Fruit fly (Drosophila melanogaster) whole organism: ENCODE data around the gene CG8112.

ENCODE experiments used
- CG8478 ChIP-seq: fragments of >200 bp; optimal IDR thresholded peaks from 2 replicates; lab custom pipeline; 2018; ENCODE audit warnings: inconsistent platforms
- Dll ChIP-seq: fragments of >200 bp; optimal IDR thresholded peaks from 2 replicates; lab custom pipeline; 2017
- EcR ChIP-seq, 2 experiments: fragments of >200 bp; optimal IDR thresholded peaks; 2 replicates each; lab custom pipeline; 2017; ENCODE audit warnings: missing biosample characterization in 2 of 2, missing genetic modification characterization in 2 of 2, missing genetic modification reagents in 2 of 2
- pan ChIP-seq: fragments of >200 bp; optimal IDR thresholded peaks from 2 replicates; lab custom pipeline; 2017
- psq ChIP-seq: fragments of >200 bp; optimal IDR thresholded peaks from 2 replicates; lab custom pipeline; 2017
- usp ChIP-seq: fragments of >200 bp; optimal IDR thresholded peaks from 2 replicates; lab custom pipeline; 2017; ENCODE audit warnings: missing biosample characterization, missing genetic modification characterization, mixed read lengths

CG8112 gene

dm6 chr3R:8705323-8706097 is 7.2 kb upstream of the CG8112 start:
- TF ChIP-seq CG8478 (lab: Kevin White, UChicago) (no peak), Dll (lab: Kevin White, UChicago) (no peak), usp (GFP tag; lab: Kevin White, UChicago) (no peak), pan (lab: Kevin White, UChicago) (no peak), psq (no peak), EcR (GFP tag; optimal IDR thresholded peaks at IDR 0.05; lab: Kevin White, UChicago) (no peak)

dm6 chr3R:8707166-8707565 is 5.6 kb upstream of the CG8112 start:
- no peak for TF ChIP-seq pan (lab: Kevin White, UChicago)
- no peak for TF ChIP-seq Dll (lab: Kevin White, UChicago)
- TF ChIP-seq usp (GFP tag; lab: Kevin White, UChicago) = no peak
- no peak for TF ChIP-seq EcR (GFP tag; optimal IDR thresholded peaks at IDR 0.05; lab: Kevin White, UChicago)
- TF ChIP-seq CG8478 (lab: Kevin White, UChicago) = no peak
- no peak for TF ChIP-seq psq

- no peak for TF ChIP-seq usp (GFP tag; lab: Kevin White, UChicago)
- no peak for TF ChIP-seq Dll (lab: Kevin White, UChicago)
- TF ChIP-seq CG8478 (lab: Kevin White, UChicago) = no peak
- no peak for TF ChIP-seq psq
- TF ChIP-seq pan (lab: Kevin White, UChicago) = no peak
- no peak for TF ChIP-seq EcR (GFP tag; optimal IDR thresholded peaks at IDR 0.05; lab: Kevin White, UChicago)
Observed at dm6 chr3R:8711890-8712449, 763 bp upstream of the CG8112 start.

dm6 chr3R:8715371-8715770 is 2.6 kb downstream of the CG8112 start:
- TF ChIP-seq Dll (lab: Kevin White, UChicago) = no peak
- no peak for TF ChIP-seq CG8478 (lab: Kevin White, UChicago)
- TF ChIP-seq EcR (GFP tag; optimal IDR thresholded peaks at IDR 0.05; lab: Kevin White, UChicago) = no peak
- TF ChIP-seq pan (lab: Kevin White, UChicago) = no peak
- TF ChIP-seq usp (GFP tag; lab: Kevin White, UChicago) = no peak
- TF ChIP-seq psq = no peak

- no peak for TF ChIP-seq CG8478 (lab: Kevin White, UChicago)
- TF ChIP-seq usp (GFP tag; lab: Kevin White, UChicago) = no peak
- no peak for TF ChIP-seq Dll (lab: Kevin White, UChicago)
- no peak for TF ChIP-seq psq
- no peak for TF ChIP-seq pan (lab: Kevin White, UChicago)
- TF ChIP-seq EcR (GFP tag; optimal IDR thresholded peaks at IDR 0.05; lab: Kevin White, UChicago) = no peak
Observed at dm6 chr3R:8715851-8716550, 3.3 kb downstream of the CG8112 start, which contains the start of gene TMEM216. TSS of gene TMEM216 (plus strand) at chr3R:8716243.

- TF ChIP-seq EcR (GFP tag; optimal IDR thresholded peaks at IDR 0.05; lab: Kevin White, UChicago) = no peak
- TF ChIP-seq Dll (lab: Kevin White, UChicago) = no peak
- no peak for TF ChIP-seq psq
- TF ChIP-seq pan (lab: Kevin White, UChicago) = no peak
- no peak for TF ChIP-seq CG8478 (lab: Kevin White, UChicago)
- TF ChIP-seq usp (GFP tag; lab: Kevin White, UChicago) = no peak
Observed at dm6 chr3R:8716551-8716879, 3.8 kb downstream of the CG8112 start.

dm6 chr3R:8718356-8718755 is 5.6 kb downstream of the CG8112 start, which contains the start of gene Cks85A:
TSS of gene Cks85A (minus strand) at chr3R:8718456.
- TF ChIP-seq psq = no peak
- no peak for TF ChIP-seq EcR (GFP tag; optimal IDR thresholded peaks at IDR 0.05; lab: Kevin White, UChicago)
- TF ChIP-seq CG8478 (lab: Kevin White, UChicago) = no peak
- no peak for TF ChIP-seq usp (GFP tag; lab: Kevin White, UChicago)
- no peak for TF ChIP-seq Dll (lab: Kevin White, UChicago)
- no peak for TF ChIP-seq pan (lab: Kevin White, UChicago)

dm6 chr3R:8718898-8719297 is 6.2 kb downstream of the CG8112 start, which contains the start of gene CG11760:
TSS of gene CG11760 (plus strand) at chr3R:8719198.
- TF ChIP-seq pan (lab: Kevin White, UChicago) (no peak), CG8478 (lab: Kevin White, UChicago) (no peak), psq (no peak), Dll (lab: Kevin White, UChicago) (no peak), EcR (GFP tag; optimal IDR thresholded peaks at IDR 0.05; lab: Kevin White, UChicago) (no peak), usp (GFP tag; lab: Kevin White, UChicago) (no peak)

dm6 chr3R:8721071-8721470 is 8.3 kb downstream of the CG8112 start, which contains the start of gene CG8136:
TSS of gene CG8136 (plus strand) at chr3R:8721371.
- TF ChIP-seq usp (GFP tag; lab: Kevin White, UChicago) (no peak), EcR (GFP tag; optimal IDR thresholded peaks at IDR 0.05; lab: Kevin White, UChicago) (no peak), CG8478 (lab: Kevin White, UChicago) (no peak), pan (lab: Kevin White, UChicago) (no peak), Dll (lab: Kevin White, UChicago) (no peak)

dm6 chr3R:8722962-8723548 is 10.3 kb downstream of the CG8112 start, which contains the start of gene nom:
TSS of gene nom (plus strand) at chr3R:8723174.
- TF ChIP-seq Dll (lab: Kevin White, UChicago) (no peak), CG8478 (lab: Kevin White, UChicago) (no peak), EcR (GFP tag; optimal IDR thresholded peaks at IDR 0.05; lab: Kevin White, UChicago) (no peak), usp (GFP tag; lab: Kevin White, UChicago) (no peak), psq (no peak), pan (lab: Kevin White, UChicago) (no peak)
